Worm (Caenorhabditis elegans): Measurements from ENCODE around the gene B0507.9.

DNA sequence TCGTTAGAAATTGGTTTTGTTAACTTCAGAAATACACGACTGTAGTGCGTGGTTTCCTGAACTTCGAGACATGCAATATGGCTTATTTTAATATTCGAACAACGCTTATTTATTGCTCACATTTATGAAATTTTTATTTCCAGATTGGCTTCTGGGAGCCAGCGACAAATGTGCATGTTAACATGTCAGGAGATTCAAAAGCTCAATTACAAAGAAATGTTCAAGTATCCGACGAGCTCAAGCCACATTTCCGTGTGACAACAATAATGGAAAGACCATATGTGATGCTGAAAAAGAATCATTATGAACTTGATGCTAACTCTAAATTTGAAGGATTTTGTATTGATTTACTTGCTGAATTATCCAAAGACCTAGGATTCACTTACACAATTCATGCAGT, 47.4 kb downstream of the B0507.9 start:
- TF ChIP-seq W03F9.2 (tag; optimal IDR thresholded peaks at IDR 0.05), result no peak
- TF ChIP-seq dao-5 (tag; optimal IDR thresholded peaks at IDR 0.05), result no peak
- no peak for TF ChIP-seq him-1 (tag; optimal IDR thresholded peaks at IDR 0.05)
